Fruit fly (Drosophila melanogaster) S2 (cell line): ENCODE results near the gene Tmx3.

ENCODE experiments used
- CG8478 ChIP-seq: fragments of >200 bp; optimal IDR thresholded peaks from 2 replicates; lab custom pipeline; 2018
- CTCF ChIP-seq, 2 experiments: fragments of >200 bp; optimal IDR thresholded peaks; 2 replicates each; lab custom pipeline; 2018

- TF ChIP-seq CG8478 (lab: Kevin White, UChicago) (no peak), CTCF (optimal IDR thresholded peaks at IDR 0.05; lab: Kevin White, UChicago) (no peak)
These were observed at the start of gene Tmx3 for dm6 chr3L:16228659-16229205.
